Worm (Caenorhabditis elegans): ENCODE data around the gene best-22.

best-22 gene

ce11 chrIV:12340885-12341284 lies 8.9 kb upstream of the best-22 start:
- TF ChIP-seq lin-1 (GFP tag; IDR thresholded peaks at IDR 0.05), result no peak
- peak in 1 of 2 experiments; percentile 91 for TF ChIP-seq unc-62 (GFP tag; optimal IDR thresholded peaks at IDR 0.05 in 1 of 2)
- no peak for TF ChIP-seq unc-62 (tag; optimal IDR thresholded peaks at IDR 0.05)

ce11 chrIV:12350235-12350634 lies 496 bp downstream of the best-22 start:
- TF ChIP-seq unc-62 (GFP tag; optimal IDR thresholded peaks at IDR 0.05 in 1 of 2) (peak in 1 of 2 experiments; percentile 56), unc-62 (tag; optimal IDR thresholded peaks at IDR 0.05) (no peak), saeg-2 (GFP tag; IDR thresholded peaks at IDR 0.05) (no peak), duxl-1 (tag; optimal IDR thresholded peaks at IDR 0.05; ENCODE audit: poor library complexity) (no peak), fkh-10 (GFP tag; optimal IDR thresholded peaks at IDR 0.05) (peak; percentile 62)

- TF ChIP-seq set-16 (GFP tag; IDR thresholded peaks at IDR 0.05) (peak; percentile 71), php-3 (GFP tag; IDR thresholded peaks at IDR 0.05) (no peak), madf-5 (GFP tag; IDR thresholded peaks at IDR 0.05) (0 out of 4 replicates have a peak, but pooled peaks of 1 of the 2 experiments have one; percentile 3)
Observed at ce11 chrIV:12359979-12360378, 10.2 kb downstream of the best-22 start.

ce11 chrIV:12360742-12361195 lies 11.0 kb downstream of the best-22 start, which contains the start of gene sec-24.2:
Gene sec-24.2, minus strand, starts transcription at chrIV:12360792.
- TF ChIP-seq nhr-6 (tag; optimal IDR thresholded peaks at IDR 0.05) (no peak), mxl-3 (GFP tag; optimal IDR thresholded peaks at IDR 0.05) (no peak), unc-130 (GFP tag; optimal IDR thresholded peaks at IDR 0.05) (peak; percentile 1)

ce11 chrIV:12361392-12362092 lies 11.8 kb downstream of the best-22 start, which contains the start of the genes ccr-4 and ZC518.8:
Gene ccr-4, plus strand, starts transcription at chrIV:12361542.
Gene ZC518.8, minus strand, starts transcription at chrIV:12361908.
- TF ChIP-seq mes-2 (tag; optimal IDR thresholded peaks at IDR 0.05; ENCODE audit: poor library complexity, severe bottlenecking), result peak; percentile 50
- TF ChIP-seq ZK546.5 (tag; optimal IDR thresholded peaks at IDR 0.05), result peak in 1 of 2 experiments; percentile 65
- peak; percentile 26 for TF ChIP-seq hlh-11 (tag; optimal IDR thresholded peaks at IDR 0.05)
- TF ChIP-seq lsy-2 (tag; optimal IDR thresholded peaks at IDR 0.05), result peak; percentile 25 to 89
- TF ChIP-seq nhr-41 (GFP tag; IDR thresholded peaks at IDR 0.05), result no peak
- peak; percentile 91 for TF ChIP-seq aha-1 (tag)
- TF ChIP-seq nhr-76 (tag; optimal IDR thresholded peaks at IDR 0.05), result no peak
- TF ChIP-seq hmg-1.1 (GFP tag; IDR thresholded peaks at IDR 0.05), result peak; percentile 59
- no peak for TF ChIP-seq daf-16 (GFP tag; optimal IDR thresholded peaks at IDR 0.05)
- TF ChIP-seq daf-16 (tag; optimal IDR thresholded peaks at IDR 0.05), result peak; percentile 21
- peak in 1 of 2 experiments; percentile 92 for TF ChIP-seq unc-62 (GFP tag; optimal IDR thresholded peaks at IDR 0.05 in 1 of 2)
- TF ChIP-seq unc-62 (tag; optimal IDR thresholded peaks at IDR 0.05), result no peak
- TF ChIP-seq dmd-6 (GFP tag; IDR thresholded peaks at IDR 0.05), result peak; percentile 42
- no peak for TF ChIP-seq daf-8 (GFP tag; IDR thresholded peaks at IDR 0.05)
- TF ChIP-seq lin-13 (GFP tag; optimal IDR thresholded peaks at IDR 0.05), result peak; percentile 8
- TF ChIP-seq mxl-2 (GFP tag; conservative IDR thresholded peaks at IDR 0.05), result no peak
- TF ChIP-seq mxl-3 (GFP tag; optimal IDR thresholded peaks at IDR 0.05), result peak; percentile 47
- 0 out of 2 replicates have a peak, but pooled peaks have one; percentile 8 for TF ChIP-seq ceh-44 (GFP tag; IDR thresholded peaks at IDR 0.05)
- no peak for TF ChIP-seq lin-15B (tag; optimal IDR thresholded peaks at IDR 0.05)
- TF ChIP-seq set-16 (GFP tag; IDR thresholded peaks at IDR 0.05), result no peak

ce11 chrIV:12364964-12365363 lies 15.2 kb downstream of the best-22 start:
- no peak for TF ChIP-seq mdt-29 (GFP tag; IDR thresholded peaks at IDR 0.05)
- no peak for TF ChIP-seq php-3 (GFP tag; IDR thresholded peaks at IDR 0.05)
- no peak for TF ChIP-seq F49E8.2 (tag; optimal IDR thresholded peaks at IDR 0.05; ENCODE audit: borderline replicate concordance)
- TF ChIP-seq hlh-30 (tag; optimal IDR thresholded peaks at IDR 0.05; ENCODE audit: insufficient read depth), result peak; percentile 43
- peak; percentile 26; the same call in 1 of the 2 replicates for TF ChIP-seq set-16 (GFP tag; IDR thresholded peaks at IDR 0.05)
- no peak for TF ChIP-seq F26F4.8 (GFP tag; conservative IDR thresholded peaks at IDR 0.05)
- TF ChIP-seq daf-8 (GFP tag; IDR thresholded peaks at IDR 0.05), result no peak
- TF ChIP-seq nhr-6 (tag; optimal IDR thresholded peaks at IDR 0.05), result no peak
- no peak for TF ChIP-seq ceh-44 (GFP tag; IDR thresholded peaks at IDR 0.05)
- 0 out of 2 replicates have a peak, but pooled peaks have one; percentile 10 for TF ChIP-seq egl-43 (GFP tag; IDR thresholded peaks at IDR 0.05)
- no peak for TF ChIP-seq daf-16 (GFP tag; optimal IDR thresholded peaks at IDR 0.05)
- peak; percentile 18 for TF ChIP-seq daf-16 (tag; optimal IDR thresholded peaks at IDR 0.05)
- TF ChIP-seq mxl-3 (GFP tag; optimal IDR thresholded peaks at IDR 0.05), result peak; percentile 26
- TF ChIP-seq cey-2 (tag; optimal IDR thresholded peaks at IDR 0.05; ENCODE audit: borderline replicate concordance, insufficient read depth), result no peak
- TF ChIP-seq skn-1 (tag; optimal IDR thresholded peaks at IDR 0.05), result no peak
- TF ChIP-seq F10B5.3 (tag; optimal IDR thresholded peaks at IDR 0.05), result no peak
- peak; percentile 68 for TF ChIP-seq hlh-11 (tag; optimal IDR thresholded peaks at IDR 0.05)
- TF ChIP-seq lsy-2 (tag; optimal IDR thresholded peaks at IDR 0.05), result peak; percentile 31 to 34
- peak in 1 of 2 experiments; percentile 38 for TF ChIP-seq mdl-1 (tag; optimal IDR thresholded peaks at IDR 0.05)

Measured in whole organism, L4 larva.